Worm (Caenorhabditis elegans) whole organism, L3 larva: ENCODE results near the gene ZK402.1.

Experiments
- R02D3.7 ChIP-seq: fragments of 150-350 bp; optimal IDR thresholded peaks from 2 replicates; lab custom pipeline; 2014; ENCODE audit warnings: missing biosample characterization, missing genetic modification characterization
- ZK546.5 ChIP-seq: sonication (generic microtip); optimal IDR thresholded peaks from 2 replicates; lab custom pipeline; 2017; ENCODE audit warnings: missing biosample characterization, missing genetic modification characterization
- ama-1 ChIP-seq: fragments of 150-350 bp; optimal IDR thresholded peaks from 2 replicates; lab custom pipeline; 2018
- ceh-28 ChIP-seq: fragments of 150-350 bp; optimal IDR thresholded peaks from 2 replicates; lab custom pipeline; 2014; ENCODE audit warnings: missing biosample characterization, missing genetic modification reagents, missing genetic modification characterization
- ceh-82 ChIP-seq: fragments of 150-350 bp; optimal IDR thresholded peaks from 2 replicates; lab custom pipeline; 2014; ENCODE audit warnings: missing biosample characterization, missing genetic modification characterization
- ceh-9 ChIP-seq: sonication (generic microtip); optimal IDR thresholded peaks from 2 replicates; lab custom pipeline; 2018; ENCODE audit warnings: missing biosample characterization, missing genetic modification characterization
- daf-12 ChIP-seq: fragments of 150-350 bp; optimal IDR thresholded peaks from 2 replicates; lab custom pipeline; 2014; ENCODE audit warnings: missing biosample characterization, missing genetic modification reagents, missing genetic modification characterization
- egl-27 ChIP-seq: sonication (generic microtip); optimal IDR thresholded peaks from 4 replicates; lab custom pipeline; 2017; ENCODE audit warnings: missing biosample characterization, missing genetic modification reagents, missing genetic modification characterization
- egl-5 ChIP-seq: fragments of 150-350 bp; optimal IDR thresholded peaks from 2 replicates; lab custom pipeline; 2017; ENCODE audit warnings: missing biosample characterization, missing genetic modification reagents, missing genetic modification characterization, inconsistent platforms
- elt-2 ChIP-seq: sonication (generic microtip); optimal IDR thresholded peaks from 2 replicates; lab custom pipeline; 2016; ENCODE audit warnings: missing genetic modification reagents, mild to moderate bottlenecking, missing genetic modification characterization, missing compliant biosample characterization
- elt-3 ChIP-seq, 3 experiments: fragments of 150-350 bp in 1 of 3; sonication (generic microtip) in 2 of 3; optimal IDR thresholded peaks; 2 replicates in 2 of 3; 4 replicates in 1 of 3; lab custom pipeline; 2014 to 2017; ENCODE audit warnings: missing biosample characterization in 3 of 3, missing genetic modification characterization in 3 of 3
- fkh-10 ChIP-seq: sonication (generic microtip); optimal IDR thresholded peaks from 2 replicates; lab custom pipeline; 2017; ENCODE audit warnings: missing biosample characterization, missing genetic modification reagents, missing genetic modification characterization
- fos-1 ChIP-seq: fragments of 150-350 bp; optimal IDR thresholded peaks from 2 replicates; lab custom pipeline; 2014; ENCODE audit warnings: missing biosample characterization, missing genetic modification characterization
- hmg-11 ChIP-seq: sonication (generic microtip); optimal IDR thresholded peaks from 2 replicates; lab custom pipeline; 2016; ENCODE audit warnings: missing genetic modification characterization, missing compliant biosample characterization
- lin-15B ChIP-seq: fragments of 150-350 bp; optimal IDR thresholded peaks from 2 replicates; lab custom pipeline; 2014; ENCODE audit warnings: missing biosample characterization, missing genetic modification characterization
- lin-39 ChIP-seq: fragments of 150-350 bp; optimal IDR thresholded peaks from 2 replicates; lab custom pipeline; 2018; ENCODE audit warnings: missing biosample characterization, missing genetic modification reagents, missing genetic modification characterization
- lsy-12 ChIP-seq: sonication (generic microtip); optimal IDR thresholded peaks from 2 replicates; lab custom pipeline; 2016; ENCODE audit warnings: mild to moderate bottlenecking, missing genetic modification characterization, missing compliant biosample characterization
- mdl-1 ChIP-seq: fragments of 150-350 bp; optimal IDR thresholded peaks from 2 replicates; lab custom pipeline; 2014; ENCODE audit warnings: missing biosample characterization, missing genetic modification characterization
- mml-1 ChIP-seq: fragments of 150-350 bp; sonication (generic microtip); optimal IDR thresholded peaks from 3 replicates; lab custom pipeline; 2014; ENCODE audit warnings: missing biosample characterization, missing genetic modification characterization
- nfya-1 ChIP-seq: sonication (generic microtip); optimal IDR thresholded peaks from 2 replicates; lab custom pipeline; 2017; ENCODE audit warnings: missing genetic modification characterization, mild to moderate bottlenecking, missing compliant biosample characterization, antibody characterized with exemption, moderate library complexity; ENCODE audit not compliant: insufficient read depth
- nhr-12 ChIP-seq: fragments of 150-350 bp; optimal IDR thresholded peaks from 2 replicates; lab custom pipeline; 2014; ENCODE audit warnings: missing biosample characterization, missing genetic modification characterization
- nhr-23 ChIP-seq: fragments of 150-350 bp; optimal IDR thresholded peaks from 2 replicates; lab custom pipeline; 2014; ENCODE audit warnings: missing biosample characterization, missing genetic modification reagents, missing genetic modification characterization
- nhr-25 ChIP-seq: sonication (generic microtip); optimal IDR thresholded peaks from 2 replicates; lab custom pipeline; 2017; ENCODE audit warnings: missing biosample characterization, missing genetic modification characterization
- nhr-28 ChIP-seq: fragments of 150-350 bp; optimal IDR thresholded peaks from 2 replicates; lab custom pipeline; 2014; ENCODE audit warnings: missing biosample characterization, missing genetic modification characterization
- nhr-67 ChIP-seq: fragments of 150-350 bp; optimal IDR thresholded peaks from 2 replicates; lab custom pipeline; 2014; ENCODE audit warnings: missing biosample characterization, missing genetic modification characterization
- nhr-76 ChIP-seq: fragments of 150-350 bp; sonication (generic microtip); optimal IDR thresholded peaks from 5 replicates; lab custom pipeline; 2014; ENCODE audit warnings: missing biosample characterization, missing genetic modification characterization
- nhr-77 ChIP-seq: fragments of 150-350 bp; optimal IDR thresholded peaks from 2 replicates; lab custom pipeline; 2014; ENCODE audit warnings: missing biosample characterization, missing genetic modification characterization
- pha-4 ChIP-seq: fragments of 150-350 bp; optimal IDR thresholded peaks from 2 replicates; lab custom pipeline; 2014; ENCODE audit warnings: missing biosample characterization, missing genetic modification reagents, missing genetic modification characterization
- pqm-1 ChIP-seq: fragments of 150-350 bp; optimal IDR thresholded peaks from 2 replicates; lab custom pipeline; 2017; ENCODE audit warnings: missing biosample characterization, missing genetic modification characterization, inconsistent platforms
- sea-2 ChIP-seq: fragments of 150-350 bp; sonication (generic microtip); optimal IDR thresholded peaks from 4 replicates; lab custom pipeline; 2014; ENCODE audit warnings: missing biosample characterization, missing genetic modification reagents, missing genetic modification characterization
- skn-1 ChIP-seq: fragments of 150-350 bp; optimal IDR thresholded peaks from 2 replicates; lab custom pipeline; 2014; ENCODE audit warnings: missing biosample characterization, missing genetic modification characterization
- snpc-4 ChIP-seq: fragments of 150-350 bp; optimal IDR thresholded peaks from 2 replicates; lab custom pipeline; 2014; ENCODE audit warnings: missing biosample characterization, missing genetic modification characterization
- unc-39 ChIP-seq: sonication (generic microtip); optimal IDR thresholded peaks from 4 replicates; lab custom pipeline; 2017; ENCODE audit warnings: missing biosample characterization, missing genetic modification characterization
- unc-62 ChIP-seq: fragments of 150-350 bp; sonication (generic microtip); optimal IDR thresholded peaks from 4 replicates; lab custom pipeline; 2014; ENCODE audit warnings: missing biosample characterization, missing genetic modification reagents, missing genetic modification characterization

The ZK402.1 gene

ce11 chrX:1450352-1450818 is 46.3 kb downstream of the ZK402.1 start, which contains the start of gene W05H7.1:
Gene W05H7.1 (plus strand): TSS chrX:1450768.
- TF ChIP-seq egl-5 (tag; lab: Kevin White, UChicago) (peak; percentile 42), fos-1 (no peak), nhr-76 (no peak), hmg-11 (tag; lab: Kevin White, UChicago) (peak; percentile 56), ceh-28 (no peak), nhr-77 (tag; lab: Kevin White, UChicago) (no peak), nhr-25 (peak; percentile 63), pha-4 (tag; lab: Kevin White, UChicago) (peak; percentile 62), daf-12 (tag; lab: Kevin White, UChicago) (no peak), elt-2 (tag; lab: Kevin White, UChicago) (peak; percentile 15), ceh-82 (no peak), snpc-4 (tag; lab: Kevin White, UChicago) (peak; percentile 32), nhr-12 (tag; lab: Kevin White, UChicago) (no peak), egl-27 (tag; lab: Kevin White, UChicago) (no peak), lin-15B (peak; percentile 30), sea-2 (GFP tag; lab: Kevin White, UChicago) (no peak), ZK546.5 (tag; lab: Kevin White, UChicago) (no peak), lin-39 (tag; lab: Kevin White, UChicago) (peak; percentile 58), nfya-1 (peak; percentile 73), unc-39 (tag; lab: Kevin White, UChicago) (no peak), mdl-1 (no peak), unc-62 (GFP tag; lab: Kevin White, UChicago) (no peak), nhr-28 (tag; lab: Kevin White, UChicago) (no peak), nhr-23 (tag; lab: Kevin White, UChicago) (peak; percentile 48), fkh-10 (GFP tag; lab: Kevin White, UChicago) (no peak)

ce11 chrX:1451240-1451639 is 47.2 kb downstream of the ZK402.1 start:
- TF ChIP-seq lsy-12 (tag; lab: Kevin White, UChicago) (no peak), ceh-82 (no peak), pha-4 (tag; lab: Kevin White, UChicago) (no peak), mml-1 (tag; lab: Kevin White, UChicago) (no peak), nfya-1 (no peak), R02D3.7 (tag; lab: Kevin White, UChicago) (no peak)

- TF ChIP-seq nhr-67 (tag; lab: Kevin White, UChicago), result no peak
- peak; percentile 33 for TF ChIP-seq lsy-12 (tag; lab: Kevin White, UChicago)
- peak; percentile 1 for TF ChIP-seq nhr-23 (tag; lab: Kevin White, UChicago)
- peak; percentile 6 for TF ChIP-seq nhr-25
- peak; percentile 79 for TF ChIP-seq ama-1 (lab: Kevin White, UChicago)
- TF ChIP-seq pha-4 (tag; lab: Kevin White, UChicago), result peak; percentile 22
These were observed 47.9 kb downstream of the ZK402.1 start for ce11 chrX:1451816-1452602.

ce11 chrX:1453770-1454169 is 49.7 kb downstream of the ZK402.1 start, which contains the start of gene cebp-1:
Gene cebp-1 (minus strand): TSS chrX:1453868.
- no peak for TF ChIP-seq unc-62 (GFP tag; lab: Kevin White, UChicago)
- peak; percentile 56 for TF ChIP-seq pha-4 (tag; lab: Kevin White, UChicago)
- no peak for TF ChIP-seq elt-3 (tag; optimal IDR thresholded peaks at IDR 0.05; lab: Kevin White, UChicago)
- no peak for TF ChIP-seq skn-1 (tag; lab: Kevin White, UChicago)
- no peak for TF ChIP-seq ceh-28
- TF ChIP-seq elt-2 (tag; lab: Kevin White, UChicago), result peak; percentile 79
- peak; percentile 16 for TF ChIP-seq nhr-25
- no peak for TF ChIP-seq ceh-9
- TF ChIP-seq lin-39 (tag; lab: Kevin White, UChicago), result peak; percentile 27
- TF ChIP-seq pqm-1 (tag; lab: Kevin White, UChicago), result peak; percentile 40
- TF ChIP-seq nfya-1, result no peak
